Worm (Caenorhabditis elegans) whole organism, L4 larva: Measurements from ENCODE around the gene pgph-1.

Experiments used
- D1046.2 ChIP-seq: fragments of 200-800 bp; sonication (Bioruptor generic); IDR thresholded peaks from 2 replicates; pipeline ENCODE4 v1.3.6; 2022; ENCODE audit warnings: missing genetic modification characterization, missing compliant biosample characterization
- F37D6.2 ChIP-seq: sonication (generic microtip); optimal IDR thresholded peaks from 2 replicates; lab custom pipeline; 2016; ENCODE audit warnings: mild to moderate bottlenecking, missing genetic modification characterization, missing compliant biosample characterization
- F44E2.7 ChIP-seq: fragments of 200-800 bp; sonication (Bioruptor generic); IDR thresholded peaks from 2 replicates; pipeline ENCODE4 v2.1.2; 2022; ENCODE audit warnings: missing genetic modification characterization, missing compliant biosample characterization
- F49E8.2 ChIP-seq: sonication (generic microtip); optimal IDR thresholded peaks from 2 replicates; lab custom pipeline; 2016; ENCODE audit warnings: missing compliant biosample characterization, mild to moderate bottlenecking, missing genetic modification characterization, borderline replicate concordance
- Y105C5A.15 ChIP-seq: fragments of 200-800 bp; sonication (Bioruptor generic); IDR thresholded peaks from 2 replicates; pipeline ENCODE4 v1.3.6; 2022; ENCODE audit warnings: missing genetic modification characterization, missing compliant biosample characterization
- Y48G9A.11 ChIP-seq: fragments of 200-800 bp; sonication (Bioruptor generic); IDR thresholded peaks from 2 replicates; pipeline ENCODE4 v1.3.6; 2022; ENCODE audit warnings: missing genetic modification reagents, missing genetic modification characterization, missing compliant biosample characterization
- Y75B8A.6 ChIP-seq: fragments of 200-800 bp; sonication (Bioruptor generic); IDR thresholded peaks from 2 replicates; pipeline ENCODE4 v1.3.6; 2022; ENCODE audit warnings: missing genetic modification reagents, missing genetic modification characterization, missing compliant biosample characterization
- ZK546.5 ChIP-seq, 2 experiments: sonication (generic microtip); optimal IDR thresholded peaks; 2 replicates each; lab custom pipeline; 2017; ENCODE audit warnings: missing biosample characterization in 2 of 2, missing genetic modification characterization in 2 of 2
- aly-2 ChIP-seq: sonication (generic microtip); optimal IDR thresholded peaks from 2 replicates; lab custom pipeline; 2018; ENCODE audit warnings: missing biosample characterization, missing genetic modification characterization
- ceh-32 ChIP-seq: sonication (generic microtip); optimal IDR thresholded peaks from 2 replicates; lab custom pipeline; 2016; ENCODE audit warnings: mild to moderate bottlenecking, missing genetic modification characterization, missing compliant biosample characterization; ENCODE audit not compliant: poor library complexity
- ceh-44 ChIP-seq: fragments of 200-800 bp; sonication (Bioruptor generic); IDR thresholded peaks from 2 replicates; pipeline ENCODE4 v1.3.6; 2022; ENCODE audit warnings: missing genetic modification reagents, missing genetic modification characterization, missing compliant biosample characterization
- ceh-62 ChIP-seq: sonication (generic microtip); optimal IDR thresholded peaks from 2 replicates; lab custom pipeline; 2017; ENCODE audit warnings: missing biosample characterization, missing genetic modification characterization
- daf-12 ChIP-seq: fragments of 150-350 bp; optimal IDR thresholded peaks from 2 replicates; lab custom pipeline; 2014; ENCODE audit warnings: missing biosample characterization, missing genetic modification reagents, missing genetic modification characterization
- daf-19 ChIP-seq: fragments of 200-800 bp; sonication (Bioruptor generic); conservative IDR thresholded peaks from 2 replicates; pipeline ENCODE4 v1.3.6; 2022; ENCODE audit warnings: missing genetic modification characterization, missing compliant biosample characterization
- dve-1 ChIP-seq: sonication (generic microtip); optimal IDR thresholded peaks from 2 replicates; lab custom pipeline; 2017; ENCODE audit warnings: antibody characterized with exemption, mild to moderate bottlenecking, missing genetic modification characterization, missing compliant biosample characterization; ENCODE audit not compliant: insufficient read depth
- egl-43 ChIP-seq: fragments of 200-800 bp; sonication (Bioruptor generic); IDR thresholded peaks from 2 replicates; pipeline ENCODE4 v1.3.6; 2022; ENCODE audit warnings: missing genetic modification reagents, missing genetic modification characterization, missing compliant biosample characterization
- hlh-30 ChIP-seq: sonication (generic microtip); optimal IDR thresholded peaks from 2 replicates; lab custom pipeline; 2017; ENCODE audit warnings: antibody characterized with exemption, mild to moderate bottlenecking, missing genetic modification characterization, missing compliant biosample characterization; ENCODE audit not compliant: insufficient read depth
- jun-1 ChIP-seq: fragments of 150-350 bp; optimal IDR thresholded peaks from 2 replicates; lab custom pipeline; 2014; ENCODE audit warnings: missing biosample characterization, missing genetic modification reagents, missing genetic modification characterization
- lim-7 ChIP-seq: fragments of 200-800 bp; sonication (Bioruptor generic); IDR thresholded peaks from 2 replicates; pipeline ENCODE4 v1.3.6; 2022; ENCODE audit warnings: missing genetic modification characterization, missing compliant biosample characterization
- lin-1 ChIP-seq: fragments of 200-800 bp; sonication (Bioruptor generic); IDR thresholded peaks from 2 replicates; pipeline ENCODE4 v1.3.6; 2022; ENCODE audit warnings: missing genetic modification reagents, missing genetic modification characterization, missing compliant biosample characterization
- lin-13 ChIP-seq: fragments of 150-350 bp; optimal IDR thresholded peaks from 2 replicates; lab custom pipeline; 2014; ENCODE audit warnings: missing biosample characterization, missing genetic modification reagents, missing genetic modification characterization
- lin-38 ChIP-seq: fragments of 200-800 bp; sonication (Bioruptor generic); IDR thresholded peaks from 2 replicates; pipeline ENCODE4 v1.3.6; 2022; ENCODE audit warnings: missing genetic modification reagents, missing genetic modification characterization, missing compliant biosample characterization
- lir-3 ChIP-seq: sonication (generic microtip); optimal IDR thresholded peaks from 2 replicates; lab custom pipeline; 2016; ENCODE audit warnings: mild to moderate bottlenecking, missing genetic modification characterization, missing compliant biosample characterization
- lsy-2 ChIP-seq, 2 experiments: fragments of 150-350 bp in 1 of 2; sonication (generic microtip) in 1 of 2; optimal IDR thresholded peaks; 2 replicates each; lab custom pipeline; 2014 to 2017; ENCODE audit warnings: missing biosample characterization in 2 of 2, missing genetic modification characterization in 2 of 2
- madf-5 ChIP-seq, 2 experiments: fragments of 200-800 bp; sonication (Bioruptor generic); IDR thresholded peaks; 2 replicates each; pipeline ENCODE4 v1.3.6; 2022; ENCODE audit warnings: missing compliant biosample characterization in 2 of 2, missing genetic modification characterization in 2 of 2
- mep-1 ChIP-seq: fragments of 150-350 bp; sonication (generic microtip); optimal IDR thresholded peaks from 3 replicates; lab custom pipeline; 2014; ENCODE audit warnings: missing biosample characterization, missing genetic modification characterization
- mxl-3 ChIP-seq: fragments of 200-800 bp; sonication (Bioruptor generic); optimal IDR thresholded peaks from 2 replicates; lab custom pipeline; 2018; ENCODE audit warnings: mild to moderate bottlenecking, missing genetic modification characterization, missing compliant biosample characterization
- nhr-102 ChIP-seq: sonication (generic microtip); optimal IDR thresholded peaks from 2 replicates; lab custom pipeline; 2016; ENCODE audit warnings: mild to moderate bottlenecking, missing genetic modification characterization, moderate library complexity, missing compliant biosample characterization
- nhr-111 ChIP-seq: fragments of 200-800 bp; sonication (Bioruptor generic); optimal IDR thresholded peaks from 2 replicates; lab custom pipeline; 2018; ENCODE audit warnings: mild to moderate bottlenecking, missing genetic modification characterization, missing compliant biosample characterization
- nhr-25 ChIP-seq: sonication (generic microtip); optimal IDR thresholded peaks from 2 replicates; lab custom pipeline; 2017; ENCODE audit warnings: missing genetic modification characterization, mild to moderate bottlenecking, missing compliant biosample characterization, antibody characterized with exemption, moderate library complexity, borderline replicate concordance; ENCODE audit not compliant: insufficient read depth
- nhr-28 ChIP-seq: fragments of 150-350 bp; optimal IDR thresholded peaks from 2 replicates; lab custom pipeline; 2014; ENCODE audit warnings: missing biosample characterization, missing genetic modification characterization
- snpc-1.2 ChIP-seq: fragments of 200-800 bp; sonication (Bioruptor generic); IDR thresholded peaks from 2 replicates; pipeline ENCODE4 v1.3.6; 2022; ENCODE audit warnings: missing genetic modification reagents, missing genetic modification characterization, missing compliant biosample characterization
- snpc-4 ChIP-seq: fragments of 150-350 bp; optimal IDR thresholded peaks from 2 replicates; lab custom pipeline; 2014; ENCODE audit warnings: missing biosample characterization, missing genetic modification characterization
- spr-1 ChIP-seq: sonication (generic microtip); optimal IDR thresholded peaks from 2 replicates; lab custom pipeline; 2016; ENCODE audit warnings: mild to moderate bottlenecking, missing genetic modification characterization, missing compliant biosample characterization
- unc-130 ChIP-seq: sonication (generic microtip); optimal IDR thresholded peaks from 2 replicates; lab custom pipeline; 2016; ENCODE audit warnings: missing genetic modification reagents, missing genetic modification characterization, missing compliant biosample characterization
- unc-39 ChIP-seq: sonication (generic microtip); optimal IDR thresholded peaks from 2 replicates; lab custom pipeline; 2017; ENCODE audit warnings: missing biosample characterization, missing genetic modification characterization
- unc-62 ChIP-seq, 3 experiments: fragments of 150-350 bp in 1 of 3; sonication (generic microtip); optimal IDR thresholded peaks in 2 of 3; peaks in 1 of 3; 1 replicate in 1 of 3; 2 replicates in 2 of 3; lab custom pipeline; 2014 to 2017; ENCODE audit warnings: missing biosample characterization in 3 of 3, missing genetic modification characterization in 3 of 3, missing genetic modification reagents in 3 of 3, missing genotype in 1 of 3
- zag-1 ChIP-seq: fragments of 150-350 bp; optimal IDR thresholded peaks from 2 replicates; lab custom pipeline; 2014; ENCODE audit warnings: missing biosample characterization, missing genetic modification characterization
- zfp-3 ChIP-seq: fragments of 200-800 bp; sonication (Bioruptor generic); conservative IDR thresholded peaks from 2 replicates; pipeline ENCODE4 v1.3.6; 2022; ENCODE audit warnings: missing genetic modification reagents, missing genetic modification characterization, missing compliant biosample characterization
- ztf-7 ChIP-seq: fragments of 150-350 bp; optimal IDR thresholded peaks from 2 replicates; lab custom pipeline; 2014; ENCODE audit warnings: missing biosample characterization, missing genetic modification characterization

pgph-1 gene

DNA sequence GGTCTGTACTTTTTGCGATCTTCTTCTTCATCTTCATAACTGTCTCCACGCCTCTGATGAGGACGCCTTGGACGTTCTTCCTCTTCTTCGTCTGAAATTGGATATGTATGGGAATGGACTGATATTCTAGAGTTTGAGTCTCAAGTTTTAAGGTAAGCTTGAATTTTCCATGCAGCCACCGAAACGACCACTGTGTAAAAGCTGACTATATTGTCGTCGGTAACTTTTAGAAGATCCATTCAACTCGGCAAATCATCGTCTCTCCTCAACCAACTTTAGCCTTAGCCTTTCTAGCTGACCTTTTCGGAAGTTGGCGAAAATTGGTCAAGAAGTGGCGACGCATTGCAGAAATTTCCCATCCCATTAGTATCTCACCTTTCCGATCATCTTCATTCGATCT, 28.9 kb downstream of the pgph-1 start:
- TF ChIP-seq F49E8.2 (tag; lab: Kevin White, UChicago) (no peak), snpc-1.2 (no peak), mep-1 (no peak), spr-1 (no peak), F44E2.7 (GFP tag; lab: Robert Waterston, UW) (no peak), madf-5 (GFP tag; IDR thresholded peaks at IDR 0.05; lab: Robert Waterston, UW) (no peak), unc-62 (GFP tag; optimal IDR thresholded peaks at IDR 0.05 in 1 of 2; lab: Kevin White, UChicago) (peak in 1 of 2 experiments; percentile 90), unc-62 (tag; optimal IDR thresholded peaks at IDR 0.05; lab: Kevin White, UChicago) (no peak), D1046.2 (GFP tag; lab: Robert Waterston, UW) (no peak)

DNA sequence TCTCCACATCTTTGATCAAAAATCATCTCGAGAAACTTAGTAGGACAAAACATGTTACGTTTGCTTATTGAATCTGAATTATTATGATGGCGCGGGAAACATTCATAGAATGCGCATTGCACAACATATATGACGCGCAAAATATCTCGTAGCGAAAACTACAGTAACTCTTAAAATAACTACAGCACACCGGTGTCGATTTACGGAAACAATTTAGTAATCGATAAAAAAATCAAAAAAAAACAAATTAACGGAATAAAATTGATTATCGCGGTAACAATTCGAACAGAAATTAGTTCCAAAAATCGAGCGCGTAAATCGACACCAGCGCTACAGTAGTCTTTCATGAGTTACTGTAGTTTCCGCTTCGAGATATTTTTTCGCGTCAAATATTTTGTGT, 31.2 kb downstream of the pgph-1 start:
- TF ChIP-seq ceh-32 (tag; lab: Kevin White, UChicago), result no peak
- TF ChIP-seq F37D6.2, result no peak
- TF ChIP-seq Y105C5A.15 (GFP tag; lab: Robert Waterston, UW), result no peak
- no peak for TF ChIP-seq ztf-7 (tag; lab: Kevin White, UChicago)
- no peak for TF ChIP-seq aly-2 (tag; lab: Kevin White, UChicago)
- TF ChIP-seq jun-1, result no peak
- no peak for TF ChIP-seq egl-43 (GFP tag; lab: Robert Waterston, UW)
- no peak for TF ChIP-seq ceh-62 (tag; lab: Kevin White, UChicago)
- no peak for TF ChIP-seq nhr-25 (tag; lab: Kevin White, UChicago)
- TF ChIP-seq lim-7 (GFP tag; lab: Robert Waterston, UW), result no peak
- TF ChIP-seq unc-39 (tag; lab: Kevin White, UChicago), result no peak

ce11 chrV:5717237-5717935, 35.9 kb downstream of the pgph-1 start, which contains the start of gene rga-3:
rga-3 (plus strand) TSS chrV:5717885.
- TF ChIP-seq F49E8.2 (tag; lab: Kevin White, UChicago) (peak; percentile 95), ceh-44 (GFP tag; lab: Robert Waterston, UW) (0 out of 2 replicates have a peak, but pooled peaks have one; percentile 12), mxl-3 (no peak), nhr-28 (tag; lab: Kevin White, UChicago) (no peak), snpc-1.2 (peak; percentile 76), hlh-30 (tag; lab: Kevin White, UChicago) (no peak), unc-130 (peak; percentile 97), daf-12 (tag; lab: Kevin White, UChicago) (no peak), lsy-2 (tag; optimal IDR thresholded peaks at IDR 0.05; lab: Kevin White, UChicago) (no peak), lin-38 (peak; percentile 80), F37D6.2 (no peak), ztf-7 (tag; lab: Kevin White, UChicago) (no peak), unc-62 (GFP tag; optimal IDR thresholded peaks at IDR 0.05 in 1 of 2; lab: Kevin White, UChicago) (peak in 1 of 2 experiments; percentile 34), unc-62 (tag; optimal IDR thresholded peaks at IDR 0.05; lab: Kevin White, UChicago) (no peak), Y48G9A.11 (GFP tag; lab: Robert Waterston, UW) (peak; percentile 97), lin-13 (GFP tag; lab: Kevin White, UChicago) (no peak)
- TF ChIP-seq, all 104 proteins: peak for 7

ce11 chrV:5716508-5716907, 36.8 kb downstream of the pgph-1 start, which contains the start of gene K09H11.9:
K09H11.9 (minus strand) TSS chrV:5716608.
- TF ChIP-seq Y105C5A.15 (GFP tag; lab: Robert Waterston, UW) (no peak), lin-38 (no peak), egl-43 (GFP tag; lab: Robert Waterston, UW) (no peak), zag-1 (tag; lab: Kevin White, UChicago) (no peak), F49E8.2 (tag; lab: Kevin White, UChicago) (no peak), daf-12 (tag; lab: Kevin White, UChicago) (no peak), nhr-102 (tag; lab: Kevin White, UChicago) (no peak), nhr-28 (tag; lab: Kevin White, UChicago) (no peak), ztf-7 (tag; lab: Kevin White, UChicago) (no peak), Y75B8A.6 (no peak), unc-39 (tag; lab: Kevin White, UChicago) (no peak), nhr-111 (no peak), lin-1 (GFP tag; lab: Robert Waterston, UW) (no peak), dve-1 (no peak), ZK546.5 (tag; optimal IDR thresholded peaks at IDR 0.05; lab: Kevin White, UChicago) (no peak), snpc-4 (tag; lab: Kevin White, UChicago) (no peak), daf-19 (GFP tag; lab: Robert Waterston, UW) (no peak), F37D6.2 (no peak), zfp-3 (GFP tag; lab: Robert Waterston, UW) (no peak), lir-3 (tag; lab: Kevin White, UChicago) (no peak)
